Fruit fly (Drosophila melanogaster) whole organism, wandering third instar larva: Measurements from ENCODE around the gene ttm50.
A peak's percentile ranks its signal among the peaks of the same experiment; 100 is the strongest.

Experiments used
- Abd-B ChIP-seq: fragments of >200 bp; optimal IDR thresholded peaks from 2 replicates; lab custom pipeline; 2017; ENCODE audit warnings: missing biosample characterization, missing genetic modification characterization
- CG32264 ChIP-seq: fragments of 200-800 bp; sonication (Bioruptor generic); optimal IDR thresholded peaks from 2 replicates; lab custom pipeline; 2016; ENCODE audit warnings: missing biosample characterization, missing genetic modification characterization
- CG9705 ChIP-seq: fragments of 200-800 bp; sonication (Bioruptor generic); optimal IDR thresholded peaks from 2 replicates; lab custom pipeline; 2018; ENCODE audit warnings: missing biosample characterization, mild to moderate bottlenecking, missing genetic modification characterization
- CrebA ChIP-seq: fragments of 200-800 bp; sonication (Bioruptor generic); optimal IDR thresholded peaks from 2 replicates; lab custom pipeline; 2016; ENCODE audit warnings: missing biosample characterization, mild to moderate bottlenecking, missing genetic modification characterization, borderline replicate concordance
- Dfd ChIP-seq: fragments of >200 bp; optimal IDR thresholded peaks from 2 replicates; lab custom pipeline; 2017; ENCODE audit warnings: missing biosample characterization, missing genetic modification characterization
- Dif ChIP-seq: fragments of 200-275, 200-300 bp; sonication (Bioruptor generic); optimal IDR thresholded peaks from 2 replicates; lab custom pipeline; 2018; ENCODE audit warnings: missing biosample characterization, missing genetic modification characterization; ENCODE audit not compliant: partially characterized antibody
- GATAd ChIP-seq: sonication (Bioruptor generic); optimal IDR thresholded peaks from 2 replicates; lab custom pipeline; 2016; ENCODE audit warnings: missing biosample characterization, missing genetic modification characterization
- HLH106 ChIP-seq: fragments of 200-800 bp; optimal IDR thresholded peaks from 3 replicates; lab custom pipeline; 2019; ENCODE audit warnings: missing biosample characterization, mild to moderate bottlenecking, missing genetic modification characterization, moderate library complexity
- Jra ChIP-seq: sonication (Bioruptor generic); optimal IDR thresholded peaks from 2 replicates; lab custom pipeline; 2016; ENCODE audit warnings: missing biosample characterization, missing genetic modification characterization
- Mio ChIP-seq: sonication (Bioruptor generic); optimal IDR thresholded peaks from 2 replicates; lab custom pipeline; 2016; ENCODE audit warnings: missing biosample characterization, missing genetic modification characterization
- Myc ChIP-seq: fragments of >200 bp; optimal IDR thresholded peaks from 2 replicates; lab custom pipeline; 2017
- OdsH ChIP-seq: fragments of 200-800 bp; sonication (Bioruptor generic); optimal IDR thresholded peaks from 2 replicates; lab custom pipeline; 2016; ENCODE audit warnings: missing biosample characterization, mild to moderate bottlenecking, missing genetic modification characterization
- Rel ChIP-seq, 2 experiments: fragments of 200-800 bp; sonication (Bioruptor generic) in 1 of 2; optimal IDR thresholded peaks; 2 replicates in 1 of 2; 3 replicates in 1 of 2; lab custom pipeline; 2016 to 2019; ENCODE audit warnings: mild to moderate bottlenecking in 2 of 2, missing biosample characterization in 2 of 2, missing genetic modification characterization in 2 of 2, moderate library complexity in 1 of 2
- Sp1 ChIP-seq: fragments of 200-800 bp; sonication (Bioruptor generic); optimal IDR thresholded peaks from 3 replicates; lab custom pipeline; 2019; ENCODE audit warnings: missing biosample characterization, mild to moderate bottlenecking, missing genetic modification characterization, moderate library complexity
- br ChIP-seq: fragments of 200-800 bp; sonication (Bioruptor generic); optimal IDR thresholded peaks from 2 replicates; lab custom pipeline; 2016; ENCODE audit warnings: missing biosample characterization, missing genetic modification characterization
- brk ChIP-seq: fragments of 200-800 bp; sonication (Bioruptor generic); optimal IDR thresholded peaks from 2 replicates; lab custom pipeline; 2016; ENCODE audit warnings: missing biosample characterization, mild to moderate bottlenecking, missing genetic modification characterization
- dmrt93B ChIP-seq: fragments of 200-800 bp; sonication (Bioruptor generic); optimal IDR thresholded peaks from 2 replicates; lab custom pipeline; 2018; ENCODE audit warnings: missing biosample characterization, mild to moderate bottlenecking, missing genetic modification characterization
- dsf ChIP-seq: sonication (Bioruptor generic); optimal IDR thresholded peaks from 2 replicates; lab custom pipeline; 2016; ENCODE audit warnings: missing biosample characterization, missing genetic modification characterization, borderline replicate concordance
- ey ChIP-seq: fragments of 200-800 bp; sonication (Bioruptor generic); optimal IDR thresholded peaks from 2 replicates; lab custom pipeline; 2016; ENCODE audit warnings: missing biosample characterization, missing genetic modification characterization
- foxo ChIP-seq, 2 experiments: fragments of 200-800 bp; sonication (Bioruptor generic); optimal IDR thresholded peaks; 2 replicates in 1 of 2; 3 replicates in 1 of 2; lab custom pipeline; 2016 to 2017; ENCODE audit warnings: missing biosample characterization in 2 of 2, missing genetic modification characterization in 2 of 2
- fru ChIP-seq: fragments of 200-800 bp; sonication (Bioruptor generic); optimal IDR thresholded peaks from 3 replicates; lab custom pipeline; 2016; ENCODE audit warnings: missing biosample characterization, mild to moderate bottlenecking, missing genetic modification characterization
- h ChIP-seq: fragments of 200-800 bp; sonication (Bioruptor generic); optimal IDR thresholded peaks from 3 replicates; lab custom pipeline; 2016; ENCODE audit warnings: missing biosample characterization, mild to moderate bottlenecking, missing genetic modification characterization
- jim ChIP-seq: fragments of 175-275, 200-325 bp; sonication (Bioruptor generic); optimal IDR thresholded peaks from 2 replicates; lab custom pipeline; 2016; ENCODE audit warnings: missing biosample characterization, mild to moderate bottlenecking, missing genetic modification characterization
- lola ChIP-seq: fragments of >200 bp; optimal IDR thresholded peaks from 2 replicates; lab custom pipeline; 2017; ENCODE audit warnings: missing biosample characterization, missing genetic modification characterization
- pan ChIP-seq: fragments of >200 bp; optimal IDR thresholded peaks from 2 replicates; lab custom pipeline; 2017
- psq ChIP-seq: fragments of 200-800 bp; sonication (Bioruptor generic); optimal IDR thresholded peaks from 3 replicates; lab custom pipeline; 2017; ENCODE audit warnings: missing biosample characterization, mild to moderate bottlenecking, missing genetic modification characterization, moderate library complexity
- rgr ChIP-seq: fragments of 200-800 bp; sonication (Bioruptor generic); optimal IDR thresholded peaks from 3 replicates; lab custom pipeline; 2016; ENCODE audit warnings: missing biosample characterization, mild to moderate bottlenecking, missing genetic modification characterization
- sage ChIP-seq: fragments of 200-800 bp; sonication (Bioruptor generic); optimal IDR thresholded peaks from 2 replicates; lab custom pipeline; 2016; ENCODE audit warnings: missing biosample characterization, mild to moderate bottlenecking, missing genetic modification characterization
- sv ChIP-seq: fragments of 200-800 bp; sonication (Bioruptor generic); optimal IDR thresholded peaks from 3 replicates; lab custom pipeline; 2016; ENCODE audit warnings: missing biosample characterization, missing genetic modification characterization
- tai ChIP-seq: sonication (Bioruptor generic); optimal IDR thresholded peaks from 2 replicates; lab custom pipeline; 2016; ENCODE audit warnings: missing biosample characterization, missing genetic modification characterization
- usp ChIP-seq: fragments of >200 bp; optimal IDR thresholded peaks from 2 replicates; lab custom pipeline; 2017; ENCODE audit warnings: missing biosample characterization, missing genetic modification characterization
- woc ChIP-seq: sonication (Bioruptor generic); optimal IDR thresholded peaks from 2 replicates; lab custom pipeline; 2016; ENCODE audit warnings: missing biosample characterization, mild to moderate bottlenecking, missing genetic modification characterization

The ttm50 gene

DNA sequence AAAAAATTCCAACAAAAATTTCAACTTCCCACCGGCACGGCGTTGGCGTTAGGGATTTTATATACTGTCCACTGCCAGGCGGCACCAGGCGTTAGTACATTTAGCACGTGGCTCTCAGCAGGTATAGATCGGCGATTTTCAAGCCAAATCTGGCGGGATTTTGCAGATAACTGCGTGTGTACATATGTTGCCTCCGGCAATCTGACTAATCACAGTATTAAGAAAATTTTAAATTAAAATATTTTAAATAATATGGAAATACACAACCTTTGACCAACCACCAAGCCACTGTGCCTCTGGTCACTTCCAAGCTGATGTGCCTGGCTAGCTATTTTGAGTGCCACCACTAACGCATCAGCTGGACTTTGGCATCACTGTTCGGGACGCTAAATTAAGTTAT lies at the start of gene ttm50, which contains the start of gene CG2712:
Gene ttm50, minus strand, starts transcription at position 64 of the 400 bp plus-strand sequence.
Gene CG2712, plus strand, starts transcription at position 343 of the 400 bp plus-strand sequence.
- TF ChIP-seq usp (no peak), ey (GFP tag; lab: Kevin White, UChicago) (peak; percentile 17), h (GFP tag; lab: Kevin White, UChicago) (no peak), jim (no peak), foxo (GFP tag; optimal IDR thresholded peaks at IDR 0.05; lab: Kevin White, UChicago) (no peak), dmrt93B (GFP tag; lab: Kevin White, UChicago) (no peak), Sp1 (GFP tag; lab: Kevin White, UChicago) (peak; percentile 65), OdsH (GFP tag; lab: Kevin White, UChicago) (peak; percentile 12), psq (GFP tag; lab: Kevin White, UChicago) (peak; percentile 22), Dfd (no peak), sv (peak; percentile 46), woc (GFP tag; lab: Kevin White, UChicago) (peak; percentile 78), Myc (lab: Kevin White, UChicago) (peak; percentile 99), Jra (no peak), tai (GFP tag; lab: Kevin White, UChicago) (no peak), fru (GFP tag; lab: Kevin White, UChicago) (no peak), CG9705 (GFP tag; lab: Kevin White, UChicago) (peak; percentile 65), Dif (GFP tag; lab: Kevin White, UChicago) (no peak), rgr (GFP tag; lab: Kevin White, UChicago) (no peak), HLH106 (tag; lab: Kevin White, UChicago) (peak; percentile 79)

DNA sequence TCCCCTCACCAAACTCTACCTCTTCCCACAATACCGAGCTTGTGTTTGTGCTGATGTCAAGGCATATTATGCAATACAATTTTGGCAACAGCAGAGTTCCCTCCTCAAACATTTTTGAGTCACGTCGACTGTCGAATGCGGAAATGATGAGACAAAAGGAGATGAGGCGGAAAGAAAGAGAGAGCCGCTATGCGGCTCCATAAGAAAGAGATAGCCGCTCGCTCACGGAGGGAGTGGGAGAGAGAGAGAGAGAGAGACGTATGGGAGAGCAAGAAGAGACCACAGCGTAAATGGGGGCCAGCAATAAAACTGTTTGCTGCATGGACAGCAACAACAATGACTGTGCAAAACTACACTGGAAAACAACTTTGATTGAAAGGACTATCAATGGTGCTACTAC lies 33.5 kb upstream of the ttm50 start:
- TF ChIP-seq br (GFP tag; lab: Kevin White, UChicago) (no peak), tai (GFP tag; lab: Kevin White, UChicago) (no peak), h (GFP tag; lab: Kevin White, UChicago) (no peak), usp (no peak), rgr (GFP tag; lab: Kevin White, UChicago) (no peak), psq (GFP tag; lab: Kevin White, UChicago) (no peak), Abd-B (no peak), GATAd (GFP tag; lab: Kevin White, UChicago) (no peak), dsf (GFP tag; lab: Kevin White, UChicago) (no peak)

DNA sequence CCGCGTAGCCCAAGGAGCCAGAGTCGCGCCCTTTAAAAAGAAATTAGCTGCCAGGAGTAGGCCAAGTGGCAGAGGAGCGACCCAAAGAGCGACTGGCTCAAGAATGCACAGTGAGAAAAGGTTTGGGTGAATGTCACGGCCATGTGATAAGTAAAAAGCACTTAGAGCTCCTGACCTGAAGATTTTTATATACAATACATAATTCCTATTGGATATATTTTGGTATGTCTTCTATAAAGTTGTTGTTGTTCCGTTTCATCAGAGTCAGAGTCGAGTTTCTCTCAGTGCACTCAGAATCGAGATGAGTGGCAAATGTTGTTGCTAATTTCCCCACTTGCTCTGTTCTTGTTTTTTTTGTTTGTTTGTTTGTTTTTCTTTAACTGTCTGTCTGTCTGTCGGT lies 29.2 kb upstream of the ttm50 start:
- TF ChIP-seq foxo (GFP tag; optimal IDR thresholded peaks at IDR 0.05; lab: Kevin White, UChicago), result no peak
- no peak for TF ChIP-seq rgr (GFP tag; lab: Kevin White, UChicago)
- no peak for TF ChIP-seq GATAd (GFP tag; lab: Kevin White, UChicago)
- no peak for TF ChIP-seq br (GFP tag; lab: Kevin White, UChicago)
- TF ChIP-seq fru (GFP tag; lab: Kevin White, UChicago), result no peak

- no peak for TF ChIP-seq Rel (GFP tag; optimal IDR thresholded peaks at IDR 0.05; lab: Kevin White, UChicago)
- TF ChIP-seq Rel (tag; optimal IDR thresholded peaks at IDR 0.05; lab: Kevin White, UChicago), result no peak
- TF ChIP-seq brk (GFP tag; lab: Kevin White, UChicago), result no peak
- TF ChIP-seq sage (GFP tag; lab: Kevin White, UChicago), result no peak
- TF ChIP-seq CrebA (GFP tag; lab: Kevin White, UChicago), result no peak
- no peak for TF ChIP-seq HLH106 (tag; lab: Kevin White, UChicago)
- no peak for TF ChIP-seq sv
- no peak for TF ChIP-seq Mio (GFP tag; lab: Kevin White, UChicago)
- no peak for TF ChIP-seq fru (GFP tag; lab: Kevin White, UChicago)
- no peak for TF ChIP-seq h (GFP tag; lab: Kevin White, UChicago)
- no peak for TF ChIP-seq psq (GFP tag; lab: Kevin White, UChicago)
- no peak for TF ChIP-seq Myc (lab: Kevin White, UChicago)
- TF ChIP-seq GATAd (GFP tag; lab: Kevin White, UChicago), result no peak
- TF ChIP-seq rgr (GFP tag; lab: Kevin White, UChicago), result no peak
- TF ChIP-seq dmrt93B (GFP tag; lab: Kevin White, UChicago), result no peak
- no peak for TF ChIP-seq lola (GFP tag; lab: Kevin White, UChicago)
- no peak for TF ChIP-seq dsf (GFP tag; lab: Kevin White, UChicago)
- TF ChIP-seq pan, result no peak
- TF ChIP-seq usp, result no peak
- TF ChIP-seq foxo (GFP tag; optimal IDR thresholded peaks at IDR 0.05; lab: Kevin White, UChicago), result no peak
- no peak for TF ChIP-seq CG32264 (GFP tag; lab: Kevin White, UChicago)
These were observed 25.4 kb upstream of the ttm50 start for dm6 chrX:2757400-2757799.
